Fruit fly (Drosophila melanogaster): ENCODE data around the gene Eig71Eb.

Eig71Eb gene

DNA sequence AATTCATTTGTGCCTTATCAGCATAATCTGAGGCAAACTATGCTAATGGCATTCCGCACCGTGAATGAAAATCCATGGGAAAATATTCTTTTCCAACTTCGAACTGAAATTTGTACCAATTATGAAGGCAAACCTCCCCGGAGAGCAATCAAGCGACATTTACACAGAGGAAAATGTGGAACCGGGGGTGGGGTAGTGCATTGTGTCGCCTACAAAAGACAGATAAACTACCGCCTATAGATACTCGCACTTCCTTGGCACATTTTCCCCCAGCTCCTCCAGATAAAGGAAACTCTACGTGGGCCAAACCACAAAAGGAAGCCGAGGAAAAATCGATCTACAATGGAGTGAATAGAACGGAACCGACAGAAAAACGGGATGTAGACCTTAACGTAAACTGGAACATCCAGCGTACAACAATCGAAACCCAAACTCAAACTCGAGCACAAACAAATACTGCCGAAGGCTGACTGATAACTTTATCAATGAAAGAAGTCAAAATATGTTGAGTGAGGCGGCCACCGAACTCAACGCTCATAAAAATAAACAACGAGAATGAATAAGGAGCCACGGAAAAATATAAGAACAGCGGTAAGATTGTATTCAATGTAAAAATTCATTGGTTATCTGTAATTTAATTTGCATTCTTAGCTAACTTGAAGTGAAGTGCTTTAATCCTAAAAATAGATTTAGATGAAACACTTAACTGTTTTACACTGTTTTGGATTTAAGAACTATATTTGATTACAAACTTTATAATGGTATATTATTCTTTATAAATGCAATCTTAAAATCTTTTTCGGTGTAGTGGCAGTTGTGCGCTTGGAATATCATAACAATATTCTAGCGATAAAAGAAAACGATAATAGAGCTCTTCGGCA lies 41.2 kb downstream of the Eig71Eb start (continued):
- TF ChIP-seq CG8388 (GFP tag; optimal IDR thresholded peaks at IDR 0.05) (peak; percentile 59), zen2 (GFP tag; IDR thresholded peaks at IDR 0.05; ENCODE audit: partially characterized antibody) (no peak), peb (GFP tag; IDR thresholded peaks at IDR 0.05) (no peak), cas (GFP tag; IDR thresholded peaks at IDR 0.05) (no peak), GATAe (GFP tag; conservative IDR thresholded peaks at IDR 0.05) (no peak), CG6254 (GFP tag; optimal IDR thresholded peaks at IDR 0.05) (peak; percentile 63), CG6765 (GFP tag; optimal IDR thresholded peaks at IDR 0.05) (no peak), CG12104 (GFP tag; optimal IDR thresholded peaks at IDR 0.05) (peak; percentile 11), CG42726 (GFP tag; IDR thresholded peaks at IDR 0.05; ENCODE audit: partially characterized antibody) (no peak), insv (GFP tag; optimal IDR thresholded peaks at IDR 0.05) (no peak), CG10321 (GFP tag; IDR thresholded peaks at IDR 0.05) (no peak), CG13775 (GFP tag; optimal IDR thresholded peaks at IDR 0.05) (no peak), CG9215 (GFP tag; IDR thresholded peaks at IDR 0.05) (no peak), zfh1 (GFP tag; IDR thresholded peaks at IDR 0.05) (peak; percentile 47; the same call in 2 of the 3 replicates), Sox102F (GFP tag; optimal IDR thresholded peaks at IDR 0.05) (peak; percentile 15), sug (tag; optimal IDR thresholded peaks at IDR 0.05) (peak; percentile 79), CG12391 (tag; optimal IDR thresholded peaks at IDR 0.05) (peak; percentile 59), Nf-YC (tag; optimal IDR thresholded peaks at IDR 0.05) (no peak), CG1647 (GFP tag; optimal IDR thresholded peaks at IDR 0.05) (no peak), CG11398 (GFP tag; optimal IDR thresholded peaks at IDR 0.05) (no peak), btn (GFP tag; optimal IDR thresholded peaks at IDR 0.05) (peak; percentile 21), exex (tag; optimal IDR thresholded peaks at IDR 0.05) (peak; percentile 56), ham (GFP tag; IDR thresholded peaks at IDR 0.05) (no peak), CG12744 (GFP tag; optimal IDR thresholded peaks at IDR 0.05) (no peak), CTCF (GFP tag; optimal IDR thresholded peaks at IDR 0.05) (peak; percentile 19), CG14441 (GFP tag; IDR thresholded peaks at IDR 0.05) (0 out of 2 replicates have a peak, but pooled peaks have one; percentile 19), Pdp1 (GFP tag; optimal IDR thresholded peaks at IDR 0.05) (no peak), CG7928 (GFP tag; optimal IDR thresholded peaks at IDR 0.05) (no peak), CG17359 (tag; optimal IDR thresholded peaks at IDR 0.05) (peak; percentile 35), otp (GFP tag; IDR thresholded peaks at IDR 0.05) (no peak), CG1602 (GFP tag; optimal IDR thresholded peaks at IDR 0.05) (no peak), eyg (GFP tag; optimal IDR thresholded peaks at IDR 0.05) (no peak), CG1024 (GFP tag; IDR thresholded peaks at IDR 0.05) (peak; percentile 31; the same call in 1 of the 2 replicates), Abd-B (GFP tag; optimal IDR thresholded peaks at IDR 0.05) (no peak), unc-4 (GFP tag; IDR thresholded peaks at IDR 0.05; ENCODE audit: partially characterized antibody) (no peak), CG15601 (tag; optimal IDR thresholded peaks at IDR 0.05) (peak; percentile 6), CG17802 (tag; optimal IDR thresholded peaks at IDR 0.05) (no peak), CG3065 (GFP tag; optimal IDR thresholded peaks at IDR 0.05) (no peak), CG4854 (GFP tag; optimal IDR thresholded peaks at IDR 0.05) (no peak), Hand (GFP tag; optimal IDR thresholded peaks at IDR 0.05) (no peak), Dref (GFP tag; IDR thresholded peaks at IDR 0.05) (no peak), fru (optimal IDR thresholded peaks at IDR 0.05) (no peak), Awh (GFP tag; IDR thresholded peaks at IDR 0.05) (no peak), sr (GFP tag; IDR thresholded peaks at IDR 0.05) (no peak), H15 (GFP tag; IDR thresholded peaks at IDR 0.05) (no peak), CG7963 (GFP tag; IDR thresholded peaks at IDR 0.05; ENCODE audit: partially characterized antibody) (no peak), ewg (GFP tag; optimal IDR thresholded peaks at IDR 0.05) (no peak), Doc3 (GFP tag; IDR thresholded peaks at IDR 0.05; ENCODE audit: partially characterized antibody) (no peak), Xrp1 (GFP tag; IDR thresholded peaks at IDR 0.05) (no peak; the same call in 1 of the 2 replicates), sim (GFP tag; IDR thresholded peaks at IDR 0.05) (no peak)

All from whole organism, embryonic.